Worm (Caenorhabditis elegans): ENCODE results near the gene igdb-3.

ce11 chrX:6337338-6337737 lies 47.9 kb upstream of the igdb-3 start:
- TF ChIP-seq ama-1 (optimal IDR thresholded peaks at IDR 0.05) (no peak), skn-1 (tag; optimal IDR thresholded peaks at IDR 0.05) (no peak), blmp-1 (tag; optimal IDR thresholded peaks at IDR 0.05; ENCODE audit: insufficient read depth) (no peak), dmd-4 (tag; optimal IDR thresholded peaks at IDR 0.05) (no peak), ceh-16 (tag; optimal IDR thresholded peaks at IDR 0.05) (no peak), mab-5 (tag; optimal IDR thresholded peaks at IDR 0.05) (no peak), ZK546.5 (tag; optimal IDR thresholded peaks at IDR 0.05) (no peak), nhr-6 (tag; optimal IDR thresholded peaks at IDR 0.05) (no peak), alr-1 (tag; optimal IDR thresholded peaks at IDR 0.05) (no peak), snpc-4 (tag; optimal IDR thresholded peaks at IDR 0.05) (no peak), nhr-23 (tag; optimal IDR thresholded peaks at IDR 0.05) (no peak), unc-39 (tag; optimal IDR thresholded peaks at IDR 0.05) (no peak)

Data from whole organism, L2 larva.